Worm (Caenorhabditis elegans): ENCODE results near the gene Y50D4C.3.
"Not testable (repeated sequence)": the region's sequence is repeated elsewhere in the genome, so short reads cannot be mapped to it uniquely, and the experiment has no call there.

Gene Y50D4C.3

ce11 chrV:899087-899486 lies 46.0 kb downstream of the Y50D4C.3 start, which contains the start of gene nas-32:
nas-32 (minus strand) TSS chrV:899187.
- TF ChIP-seq fkh-10 (GFP tag; optimal IDR thresholded peaks at IDR 0.05) (no peak), nhr-77 (tag; optimal IDR thresholded peaks at IDR 0.05) (no peak), aly-2 (tag; optimal IDR thresholded peaks at IDR 0.05) (no peak), ceh-82 (tag; optimal IDR thresholded peaks at IDR 0.05) (no peak), skn-1 (tag; optimal IDR thresholded peaks at IDR 0.05) (no peak), egl-5 (tag; optimal IDR thresholded peaks at IDR 0.05) (no peak), nhr-11 (tag; optimal IDR thresholded peaks at IDR 0.05) (no peak), hmg-11 (tag; optimal IDR thresholded peaks at IDR 0.05) (no peak), ztf-11 (tag; optimal IDR thresholded peaks at IDR 0.05) (no peak), pha-4 (tag; optimal IDR thresholded peaks at IDR 0.05) (no peak), ceh-9 (tag; optimal IDR thresholded peaks at IDR 0.05) (no peak), lin-15B (tag; optimal IDR thresholded peaks at IDR 0.05) (no peak), nhr-25 (tag; optimal IDR thresholded peaks at IDR 0.05) (no peak), ceh-16 (tag; optimal IDR thresholded peaks at IDR 0.05) (no peak), nhr-237 (tag; optimal IDR thresholded peaks at IDR 0.05) (no peak), ztf-4 (tag; optimal IDR thresholded peaks at IDR 0.05) (no peak), jun-1 (tag; optimal IDR thresholded peaks at IDR 0.05) (no peak), daf-12 (tag; optimal IDR thresholded peaks at IDR 0.05) (no peak)

DNA sequence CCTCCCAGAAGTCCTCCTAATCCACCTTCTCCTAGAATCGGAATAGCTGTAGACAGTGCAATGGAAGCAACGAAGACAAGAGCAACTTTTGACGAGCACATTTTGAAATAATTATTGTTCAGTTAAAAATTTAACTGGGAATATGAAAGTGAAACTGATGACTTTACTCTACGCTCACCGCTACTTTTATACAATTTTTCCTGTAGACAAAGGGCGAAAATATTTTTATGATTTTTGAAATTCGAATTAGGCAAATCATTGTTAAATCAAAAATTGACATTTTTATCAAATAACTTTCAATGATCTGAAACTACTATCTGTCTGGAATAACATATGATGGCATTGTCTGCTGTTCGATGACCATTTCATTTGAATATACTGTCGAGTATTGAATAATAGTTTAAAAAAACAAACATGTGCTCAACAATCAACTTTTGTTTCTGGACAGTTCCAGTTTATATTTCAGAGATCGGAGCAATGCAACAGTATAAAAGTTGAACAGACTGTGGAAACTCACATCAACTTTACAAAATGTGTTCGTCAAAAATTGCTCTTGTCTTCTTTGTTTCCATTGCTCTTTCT lies 51.5 kb downstream of the Y50D4C.3 start, which contains the start of the genes srlf-23 and srlf-20:
Gene srlf-23 (minus strand): TSS at position 101 of the 582 bp plus-strand sequence.
Gene srlf-20 (plus strand): TSS at position 532 of the 582 bp plus-strand sequence.
- no peak for TF ChIP-seq nhr-77 (tag; optimal IDR thresholded peaks at IDR 0.05)

DNA sequence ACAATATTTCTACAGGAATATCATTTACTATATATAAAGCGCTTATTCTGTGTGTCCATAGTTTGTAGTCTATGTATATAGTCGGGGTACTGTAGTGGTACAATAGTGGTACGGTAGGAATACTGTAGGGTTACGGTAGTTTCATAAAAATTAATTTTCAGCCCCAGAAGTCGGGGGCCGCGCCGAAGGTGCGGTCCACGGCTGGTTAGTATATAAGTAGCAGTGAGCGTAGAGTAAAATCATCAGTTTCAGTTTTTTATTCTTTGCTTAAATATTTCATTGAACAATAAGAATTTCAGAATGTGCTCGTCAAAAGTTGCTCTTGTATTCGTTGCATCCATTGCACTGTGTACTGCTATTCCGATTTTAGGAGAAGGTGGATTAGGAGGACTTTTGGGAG lies 54.2 kb downstream of the Y50D4C.3 start, which contains the start of gene srlf-22:
Gene srlf-22 (plus strand): TSS at position 301 of the 400 bp plus-strand sequence.
- TF ChIP-seq unc-62 (GFP tag; optimal IDR thresholded peaks at IDR 0.05); pha-4 (tag; optimal IDR thresholded peaks at IDR 0.05); ama-1 (optimal IDR thresholded peaks at IDR 0.05): not testable (repeated sequence)

DNA sequence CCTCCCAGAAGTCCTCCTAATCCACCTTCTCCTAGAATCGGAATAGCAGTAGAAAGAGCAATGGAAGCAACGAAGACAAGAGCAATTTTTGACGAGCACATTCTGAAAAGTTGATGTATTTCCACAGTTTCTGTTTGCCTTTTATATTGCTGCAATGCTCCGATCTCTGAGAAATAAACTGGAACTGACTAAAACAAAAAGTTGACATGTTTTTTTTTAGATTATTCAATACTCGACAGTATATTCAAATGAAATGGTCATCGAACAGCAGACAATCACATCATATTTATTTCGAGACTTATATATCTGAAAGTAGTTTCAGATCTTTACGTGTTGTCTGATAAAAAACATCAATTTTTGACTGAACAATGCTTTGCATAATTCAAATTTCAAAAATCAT lies 54.6 kb downstream of the Y50D4C.3 start, which contains the start of gene srlf-21:
Gene srlf-21 (minus strand): TSS at position 101 of the 400 bp plus-strand sequence.
- no peak for TF ChIP-seq nhr-25 (tag; optimal IDR thresholded peaks at IDR 0.05)
- TF ChIP-seq elt-1 (tag; optimal IDR thresholded peaks at IDR 0.05), result no peak
- no peak for TF ChIP-seq fos-1 (tag; optimal IDR thresholded peaks at IDR 0.05)
- TF ChIP-seq ceh-16 (tag; optimal IDR thresholded peaks at IDR 0.05), result no peak
- no peak for TF ChIP-seq lin-39 (tag; optimal IDR thresholded peaks at IDR 0.05)
- TF ChIP-seq hmg-11 (tag; optimal IDR thresholded peaks at IDR 0.05), result no peak
- TF ChIP-seq elt-2 (tag; optimal IDR thresholded peaks at IDR 0.05), result no peak
- TF ChIP-seq nhr-77 (tag; optimal IDR thresholded peaks at IDR 0.05), result no peak
- TF ChIP-seq eor-1 (tag; optimal IDR thresholded peaks at IDR 0.05), result no peak
- no peak for TF ChIP-seq nhr-237 (tag; optimal IDR thresholded peaks at IDR 0.05)
- no peak for TF ChIP-seq egl-27 (tag; optimal IDR thresholded peaks at IDR 0.05)
- no peak for TF ChIP-seq jun-1 (tag; optimal IDR thresholded peaks at IDR 0.05)
- no peak for TF ChIP-seq lin-15B (tag; optimal IDR thresholded peaks at IDR 0.05)
- no peak for TF ChIP-seq zag-1 (tag; optimal IDR thresholded peaks at IDR 0.05)

Data from whole organism, L3 larva.